Worm (Caenorhabditis elegans): Measurements from ENCODE around the gene algn-9.

Gene algn-9

ce11 chrII:10550872-10551647 lies 33.1 kb upstream of the algn-9 start:
- TF ChIP-seq ets-7 (tag; optimal IDR thresholded peaks at IDR 0.05) (no peak), hnd-1 (tag; optimal IDR thresholded peaks at IDR 0.05) (no peak), aly-1 (tag; optimal IDR thresholded peaks at IDR 0.05) (no peak), ceh-36 (tag; optimal IDR thresholded peaks at IDR 0.05) (no peak), B0310.2 (tag; optimal IDR thresholded peaks at IDR 0.05) (no peak), hmg-4 (GFP tag; optimal IDR thresholded peaks at IDR 0.05) (no peak), tbx-37 (GFP tag; conservative IDR thresholded peaks at IDR 0.05) (no peak), pes-1 (GFP tag; IDR thresholded peaks at IDR 0.05) (no peak), tra-4 (tag; optimal IDR thresholded peaks at IDR 0.05) (no peak), sea-1 (GFP tag; conservative IDR thresholded peaks at IDR 0.05) (no peak), ceh-13 (GFP tag; optimal IDR thresholded peaks at IDR 0.05) (no peak), hmbx-1 (tag; optimal IDR thresholded peaks at IDR 0.05) (no peak), ama-1 (optimal IDR thresholded peaks at IDR 0.05) (no peak), F13C5.2 (tag; optimal IDR thresholded peaks at IDR 0.05) (no peak), scrt-1 (GFP tag; IDR thresholded peaks at IDR 0.05) (no peak), tbx-11 (GFP tag; IDR thresholded peaks at IDR 0.05) (no peak), flt-1 (GFP tag; IDR thresholded peaks at IDR 0.05) (no peak)

- TF ChIP-seq sea-1 (GFP tag; conservative IDR thresholded peaks at IDR 0.05) (no peak), ets-7 (tag; optimal IDR thresholded peaks at IDR 0.05) (no peak), hmbx-1 (tag; optimal IDR thresholded peaks at IDR 0.05) (no peak), ama-1 (optimal IDR thresholded peaks at IDR 0.05) (no peak), ceh-36 (tag; optimal IDR thresholded peaks at IDR 0.05) (no peak), B0310.2 (tag; optimal IDR thresholded peaks at IDR 0.05) (no peak), F13C5.2 (tag; optimal IDR thresholded peaks at IDR 0.05) (no peak), tbx-11 (GFP tag; IDR thresholded peaks at IDR 0.05) (no peak), pes-1 (GFP tag; IDR thresholded peaks at IDR 0.05) (no peak), tra-4 (tag; optimal IDR thresholded peaks at IDR 0.05) (no peak), scrt-1 (GFP tag; IDR thresholded peaks at IDR 0.05) (no peak), hnd-1 (tag; optimal IDR thresholded peaks at IDR 0.05) (no peak), ceh-13 (GFP tag; optimal IDR thresholded peaks at IDR 0.05) (no peak), aly-1 (tag; optimal IDR thresholded peaks at IDR 0.05) (no peak)
Observed at ce11 chrII:10551985-10552736, 32.0 kb upstream of the algn-9 start.

- TF ChIP-seq ama-1 (optimal IDR thresholded peaks at IDR 0.05) (no peak), tbx-11 (GFP tag; IDR thresholded peaks at IDR 0.05) (no peak), hmbx-1 (tag; optimal IDR thresholded peaks at IDR 0.05) (no peak), B0310.2 (tag; optimal IDR thresholded peaks at IDR 0.05) (no peak), tra-4 (tag; optimal IDR thresholded peaks at IDR 0.05) (no peak), scrt-1 (GFP tag; IDR thresholded peaks at IDR 0.05) (no peak), tbx-37 (GFP tag; conservative IDR thresholded peaks at IDR 0.05) (no peak), ceh-13 (GFP tag; optimal IDR thresholded peaks at IDR 0.05) (no peak), pes-1 (GFP tag; IDR thresholded peaks at IDR 0.05) (no peak), F13C5.2 (tag; optimal IDR thresholded peaks at IDR 0.05) (no peak), sea-1 (GFP tag; conservative IDR thresholded peaks at IDR 0.05) (no peak), aly-1 (tag; optimal IDR thresholded peaks at IDR 0.05) (no peak), ets-7 (tag; optimal IDR thresholded peaks at IDR 0.05) (no peak), hnd-1 (tag; optimal IDR thresholded peaks at IDR 0.05) (no peak), hmg-4 (GFP tag; optimal IDR thresholded peaks at IDR 0.05) (no peak), ceh-36 (tag; optimal IDR thresholded peaks at IDR 0.05) (no peak)
Observed at ce11 chrII:10553377-10554045, 30.6 kb upstream of the algn-9 start.

ce11 chrII:10554046-10554399 lies 30.1 kb upstream of the algn-9 start:
- TF ChIP-seq ceh-36 (tag; optimal IDR thresholded peaks at IDR 0.05): no peak
- no peak for TF ChIP-seq tbx-37 (GFP tag; conservative IDR thresholded peaks at IDR 0.05)
- no peak for TF ChIP-seq scrt-1 (GFP tag; IDR thresholded peaks at IDR 0.05)
- TF ChIP-seq F13C5.2 (tag; optimal IDR thresholded peaks at IDR 0.05): no peak
- no peak for TF ChIP-seq tra-4 (tag; optimal IDR thresholded peaks at IDR 0.05)
- no peak for TF ChIP-seq B0310.2 (tag; optimal IDR thresholded peaks at IDR 0.05)
- no peak for TF ChIP-seq pes-1 (GFP tag; IDR thresholded peaks at IDR 0.05)
- TF ChIP-seq tbx-11 (GFP tag; IDR thresholded peaks at IDR 0.05): no peak
- TF ChIP-seq ama-1 (optimal IDR thresholded peaks at IDR 0.05): no peak
- TF ChIP-seq aly-1 (tag; optimal IDR thresholded peaks at IDR 0.05): no peak
- TF ChIP-seq sea-1 (GFP tag; conservative IDR thresholded peaks at IDR 0.05): no peak
- TF ChIP-seq ets-7 (tag; optimal IDR thresholded peaks at IDR 0.05): no peak
- no peak for TF ChIP-seq hnd-1 (tag; optimal IDR thresholded peaks at IDR 0.05)
- no peak for TF ChIP-seq hmbx-1 (tag; optimal IDR thresholded peaks at IDR 0.05)

- no peak for TF ChIP-seq F13C5.2 (tag; optimal IDR thresholded peaks at IDR 0.05)
- TF ChIP-seq scrt-1 (GFP tag; IDR thresholded peaks at IDR 0.05): no peak
Observed at ce11 chrII:10554972-10555371, 29.2 kb upstream of the algn-9 start, which contains the start of gene mnk-1. mnk-1 (minus strand) TSS chrII:10555044.

ce11 chrII:10555484-10556075 lies 28.6 kb upstream of the algn-9 start:
- TF ChIP-seq aly-1 (tag; optimal IDR thresholded peaks at IDR 0.05) (no peak), hmg-4 (GFP tag; optimal IDR thresholded peaks at IDR 0.05) (no peak)

Data from whole organism, early embryonic.